Worm (Caenorhabditis elegans): ENCODE measurements around the gene R09F10.5.
"Not testable (repeated sequence)": the region's sequence is repeated elsewhere in the genome, so short reads cannot be mapped to it uniquely, and the experiment has no call there.

R09F10.5 gene

ce11 chrX:8323371-8323770 lies 15.9 kb upstream of the R09F10.5 start, which contains the start of gene R09F10.1:
TSS of gene R09F10.1 (plus strand) at chrX:8323592.
- TF ChIP-seq ztf-23 (GFP tag; IDR thresholded peaks at IDR 0.05): no peak
- no peak for TF ChIP-seq tab-1 (GFP tag; IDR thresholded peaks at IDR 0.05)
- no peak for TF ChIP-seq ztf-29 (GFP tag; IDR thresholded peaks at IDR 0.05)
- TF ChIP-seq cog-1 (tag; optimal IDR thresholded peaks at IDR 0.05): no peak
- TF ChIP-seq ref-1 (GFP tag; conservative IDR thresholded peaks at IDR 0.05): no peak
- no peak for TF ChIP-seq med-1 (GFP tag; optimal IDR thresholded peaks at IDR 0.05; ENCODE audit: insufficient read depth)
- TF ChIP-seq flt-1 (GFP tag; IDR thresholded peaks at IDR 0.05): no peak
- no peak for TF ChIP-seq T22C8.4 (GFP tag; IDR thresholded peaks at IDR 0.05)
- TF ChIP-seq klf-2 (GFP tag; conservative IDR thresholded peaks at IDR 0.05): no peak

- not testable (repeated sequence) for TF ChIP-seq ztf-23 (GFP tag; IDR thresholded peaks at IDR 0.05); cog-1 (tag; optimal IDR thresholded peaks at IDR 0.05); ztf-29 (GFP tag; IDR thresholded peaks at IDR 0.05)
Measured at ce11 chrX:8321811-8322210, 14.3 kb upstream of the R09F10.5 start, which contains the start of gene abu-9. TSS of gene abu-9 (plus strand) at chrX:8322111.

- TF ChIP-seq ztf-29 (GFP tag; IDR thresholded peaks at IDR 0.05): no peak
- no peak for TF ChIP-seq ref-1 (GFP tag; conservative IDR thresholded peaks at IDR 0.05)
- TF ChIP-seq ztf-23 (GFP tag; IDR thresholded peaks at IDR 0.05): no peak
- TF ChIP-seq T22C8.4 (GFP tag; IDR thresholded peaks at IDR 0.05): no peak
- no peak for TF ChIP-seq cog-1 (tag; optimal IDR thresholded peaks at IDR 0.05)
Measured at ce11 chrX:8320889-8321288, 13.4 kb upstream of the R09F10.5 start, which contains the start of gene pqn-57. TSS of gene pqn-57 (minus strand) at chrX:8320989.

- no peak for TF ChIP-seq ref-1 (GFP tag; conservative IDR thresholded peaks at IDR 0.05)
- no peak for TF ChIP-seq flt-1 (GFP tag; IDR thresholded peaks at IDR 0.05)
- no peak for TF ChIP-seq klf-2 (GFP tag; conservative IDR thresholded peaks at IDR 0.05)
- TF ChIP-seq cog-1 (tag; optimal IDR thresholded peaks at IDR 0.05): no peak
- no peak for TF ChIP-seq T22C8.4 (GFP tag; IDR thresholded peaks at IDR 0.05)
- no peak for TF ChIP-seq ztf-29 (GFP tag; IDR thresholded peaks at IDR 0.05)
- TF ChIP-seq tab-1 (GFP tag; IDR thresholded peaks at IDR 0.05): no peak
- no peak for TF ChIP-seq ztf-23 (GFP tag; IDR thresholded peaks at IDR 0.05)
- no peak for TF ChIP-seq med-1 (GFP tag; optimal IDR thresholded peaks at IDR 0.05; ENCODE audit: insufficient read depth)
Measured at ce11 chrX:8318950-8319349, 11.4 kb upstream of the R09F10.5 start, which contains the start of gene srh-11. TSS of gene srh-11 (minus strand) at chrX:8319050.

ce11 chrX:8311590-8311989 lies 4.1 kb upstream of the R09F10.5 start:
- TF ChIP-seq cog-1 (tag; optimal IDR thresholded peaks at IDR 0.05): no peak
- TF ChIP-seq med-1 (GFP tag; optimal IDR thresholded peaks at IDR 0.05; ENCODE audit: insufficient read depth): no peak
- TF ChIP-seq tab-1 (GFP tag; IDR thresholded peaks at IDR 0.05): no peak
- no peak for TF ChIP-seq klf-2 (GFP tag; conservative IDR thresholded peaks at IDR 0.05)
- TF ChIP-seq flt-1 (GFP tag; IDR thresholded peaks at IDR 0.05): no peak
- no peak for TF ChIP-seq ztf-23 (GFP tag; IDR thresholded peaks at IDR 0.05)
- no peak for TF ChIP-seq T22C8.4 (GFP tag; IDR thresholded peaks at IDR 0.05)
- TF ChIP-seq ztf-29 (GFP tag; IDR thresholded peaks at IDR 0.05): no peak
- no peak for TF ChIP-seq ref-1 (GFP tag; conservative IDR thresholded peaks at IDR 0.05)

ce11 chrX:8310747-8311146 lies 3.2 kb upstream of the R09F10.5 start:
- no peak for TF ChIP-seq ref-1 (GFP tag; conservative IDR thresholded peaks at IDR 0.05)
- no peak for TF ChIP-seq ztf-29 (GFP tag; IDR thresholded peaks at IDR 0.05)
- no peak for TF ChIP-seq ztf-23 (GFP tag; IDR thresholded peaks at IDR 0.05)
- no peak for TF ChIP-seq klf-2 (GFP tag; conservative IDR thresholded peaks at IDR 0.05)
- TF ChIP-seq med-1 (GFP tag; optimal IDR thresholded peaks at IDR 0.05; ENCODE audit: insufficient read depth): no peak
- no peak for TF ChIP-seq T22C8.4 (GFP tag; IDR thresholded peaks at IDR 0.05)
- TF ChIP-seq tab-1 (GFP tag; IDR thresholded peaks at IDR 0.05): no peak
- no peak for TF ChIP-seq cog-1 (tag; optimal IDR thresholded peaks at IDR 0.05)
- no peak for TF ChIP-seq flt-1 (GFP tag; IDR thresholded peaks at IDR 0.05)

ce11 chrX:8308491-8308890 lies 991 bp upstream of the R09F10.5 start:
- TF ChIP-seq tab-1 (GFP tag; IDR thresholded peaks at IDR 0.05) (no peak), ref-1 (GFP tag; conservative IDR thresholded peaks at IDR 0.05) (no peak)

ce11 chrX:8302803-8303202 lies 4.7 kb downstream of the R09F10.5 start:
- TF ChIP-seq flt-1 (GFP tag; IDR thresholded peaks at IDR 0.05) (no peak), cog-1 (tag; optimal IDR thresholded peaks at IDR 0.05) (no peak), ztf-23 (GFP tag; IDR thresholded peaks at IDR 0.05) (no peak)

- TF ChIP-seq ztf-23 (GFP tag; IDR thresholded peaks at IDR 0.05) (no peak), klf-2 (GFP tag; conservative IDR thresholded peaks at IDR 0.05) (no peak), tab-1 (GFP tag; IDR thresholded peaks at IDR 0.05) (no peak), flt-1 (GFP tag; IDR thresholded peaks at IDR 0.05) (no peak), ztf-29 (GFP tag; IDR thresholded peaks at IDR 0.05) (no peak), ref-1 (GFP tag; conservative IDR thresholded peaks at IDR 0.05) (no peak), med-1 (GFP tag; optimal IDR thresholded peaks at IDR 0.05; ENCODE audit: insufficient read depth) (no peak), cog-1 (tag; optimal IDR thresholded peaks at IDR 0.05) (no peak), T22C8.4 (GFP tag; IDR thresholded peaks at IDR 0.05) (no peak)
Measured at ce11 chrX:8302299-8302698, 5.2 kb downstream of the R09F10.5 start, which contains the start of gene inx-5. TSS of gene inx-5 (minus strand) at chrX:8302399.

ce11 chrX:8299554-8299953 lies 7.9 kb downstream of the R09F10.5 start, which contains the start of gene ced-13:
TSS of gene ced-13 (minus strand) at chrX:8299654.
- TF ChIP-seq ref-1 (GFP tag; conservative IDR thresholded peaks at IDR 0.05): no peak
- no peak for TF ChIP-seq tab-1 (GFP tag; IDR thresholded peaks at IDR 0.05)
- TF ChIP-seq flt-1 (GFP tag; IDR thresholded peaks at IDR 0.05): no peak
- TF ChIP-seq med-1 (GFP tag; optimal IDR thresholded peaks at IDR 0.05; ENCODE audit: insufficient read depth): no peak
- TF ChIP-seq cog-1 (tag; optimal IDR thresholded peaks at IDR 0.05): no peak
- TF ChIP-seq ztf-23 (GFP tag; IDR thresholded peaks at IDR 0.05): no peak
- TF ChIP-seq ztf-29 (GFP tag; IDR thresholded peaks at IDR 0.05): no peak
- TF ChIP-seq T22C8.4 (GFP tag; IDR thresholded peaks at IDR 0.05): no peak
- TF ChIP-seq klf-2 (GFP tag; conservative IDR thresholded peaks at IDR 0.05): no peak

Data from whole organism, midembryonic.